Fruit fly (Drosophila melanogaster) whole organism, adult: ENCODE data around the gene Upf2.

Experiments
- CG11617 ChIP-seq: fragments of 200-800 bp; sonication (Bioruptor generic); optimal IDR thresholded peaks from 2 replicates; lab custom pipeline; 2017; ENCODE audit warnings: mild to moderate bottlenecking, missing biosample characterization, missing genetic modification reagents, missing genetic modification characterization
- CG12768 ChIP-seq: fragments of 200-800 bp; sonication (Bioruptor generic); optimal IDR thresholded peaks from 2 replicates; lab custom pipeline; 2017; ENCODE audit warnings: missing biosample characterization, missing genetic modification characterization, mild to moderate bottlenecking, moderate library complexity, missing genetic modification reagents
- CG14711 ChIP-seq: fragments of 200-800 bp; sonication (Bioruptor generic); optimal IDR thresholded peaks from 2 replicates; lab custom pipeline; 2018; ENCODE audit warnings: missing biosample characterization, mild to moderate bottlenecking, missing genetic modification characterization, moderate library complexity
- CG1620 ChIP-seq: fragments of 200-800 bp; sonication (Bioruptor generic); optimal IDR thresholded peaks from 2 replicates; lab custom pipeline; 2016; ENCODE audit warnings: missing biosample characterization, missing genetic modification characterization
- CG33017 ChIP-seq: fragments of 200-800 bp; sonication (Bioruptor generic); optimal IDR thresholded peaks from 2 replicates; lab custom pipeline; 2018; ENCODE audit warnings: missing biosample characterization, mild to moderate bottlenecking, missing genetic modification characterization, moderate library complexity
- CG5204 ChIP-seq: fragments of 200-800 bp; sonication (Bioruptor generic); optimal IDR thresholded peaks from 2 replicates; lab custom pipeline; 2016; ENCODE audit warnings: missing biosample characterization, missing genetic modification characterization
- CG7045 ChIP-seq: fragments of 200-800 bp; sonication (Bioruptor generic); optimal IDR thresholded peaks from 2 replicates; lab custom pipeline; 2017; ENCODE audit warnings: missing biosample characterization, mild to moderate bottlenecking, missing genetic modification characterization
- CG7101 ChIP-seq: fragments of 200-800 bp; sonication (Bioruptor generic); optimal IDR thresholded peaks from 2 replicates; lab custom pipeline; 2018; ENCODE audit warnings: missing biosample characterization, mild to moderate bottlenecking, missing genetic modification characterization, moderate library complexity
- Clk ChIP-seq: fragments of 200-800 bp; sonication (Bioruptor generic); optimal IDR thresholded peaks from 2 replicates; lab custom pipeline; 2017; ENCODE audit warnings: missing biosample characterization, missing genetic modification characterization
- Crg-1 ChIP-seq: fragments of 200-800 bp; sonication (Bioruptor generic); optimal IDR thresholded peaks from 2 replicates; lab custom pipeline; 2016; ENCODE audit warnings: missing biosample characterization, missing genetic modification characterization
- Hr96 ChIP-seq: fragments of 200-800 bp; sonication (Bioruptor generic); optimal IDR thresholded peaks from 2 replicates; lab custom pipeline; 2016; ENCODE audit warnings: missing biosample characterization, missing genetic modification characterization
- Mnt ChIP-seq: fragments of 200-800 bp; sonication (Bioruptor generic); optimal IDR thresholded peaks from 2 replicates; lab custom pipeline; 2016; ENCODE audit warnings: missing biosample characterization, mild to moderate bottlenecking, missing genetic modification characterization
- bab1 ChIP-seq: fragments of 200-800 bp; sonication (Bioruptor generic); optimal IDR thresholded peaks from 3 replicates; lab custom pipeline; 2019; ENCODE audit warnings: missing biosample characterization, mild to moderate bottlenecking, missing genetic modification characterization, moderate library complexity
- cic ChIP-seq: fragments of 200-800 bp; sonication (Bioruptor generic); optimal IDR thresholded peaks from 2 replicates; lab custom pipeline; 2017; ENCODE audit warnings: missing biosample characterization, mild to moderate bottlenecking, missing genetic modification characterization, moderate library complexity
- cnc ChIP-seq, 2 experiments: fragments of >200 bp; optimal IDR thresholded peaks; 2 replicates each; lab custom pipeline; 2017
- kay ChIP-seq: fragments of 200-800 bp; sonication (Bioruptor generic); peaks from one replicate; lab custom pipeline; 2016; ENCODE audit warnings: missing biosample characterization, missing genetic modification characterization, borderline replicate concordance
- ovo ChIP-seq: fragments of 200-800 bp; sonication (Bioruptor generic); optimal IDR thresholded peaks from 2 replicates; lab custom pipeline; 2016; ENCODE audit warnings: missing biosample characterization, missing genetic modification characterization
- pad ChIP-seq: fragments of 200-800 bp; sonication (Bioruptor generic); optimal IDR thresholded peaks from 3 replicates; lab custom pipeline; 2017; ENCODE audit warnings: missing biosample characterization, missing genetic modification characterization, mild to moderate bottlenecking, moderate library complexity, missing genetic modification reagents
- tj ChIP-seq: fragments of 200-800 bp; sonication (Bioruptor generic); optimal IDR thresholded peaks from 3 replicates; lab custom pipeline; 2017; ENCODE audit warnings: missing biosample characterization, mild to moderate bottlenecking, missing genetic modification characterization, moderate library complexity
- toe ChIP-seq: fragments of 200-800 bp; sonication (Bioruptor generic); optimal IDR thresholded peaks from 2 replicates; lab custom pipeline; 2016; ENCODE audit warnings: missing biosample characterization, missing genetic modification characterization

The Upf2 gene

DNA sequence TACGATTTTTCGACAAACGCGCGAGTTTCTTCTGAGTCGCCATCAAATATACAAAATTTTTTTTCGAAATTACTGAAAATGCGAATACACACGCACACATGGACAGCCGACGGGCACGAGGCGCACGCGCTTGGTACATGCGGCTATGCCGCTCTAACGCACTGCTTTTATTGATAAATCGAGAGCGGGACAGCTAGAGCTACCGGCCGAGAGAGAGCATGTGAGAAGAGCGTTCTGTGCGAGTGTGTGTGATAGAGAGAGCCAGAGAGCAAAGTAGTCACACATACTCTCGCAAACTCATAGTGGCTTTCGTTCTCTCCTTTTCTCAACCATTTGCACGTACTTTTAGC, 14.4 kb downstream of the Upf2 start:
- TF ChIP-seq CG7045 (GFP tag; lab: Kevin White, UChicago): no peak
- TF ChIP-seq Mnt: peak; percentile 97
- peak; percentile 24 for TF ChIP-seq tj (GFP tag; lab: Kevin White, UChicago)
- TF ChIP-seq cic (GFP tag; lab: Kevin White, UChicago): peak; percentile 69
- peak; percentile 78 for TF ChIP-seq pad (GFP tag; lab: Kevin White, UChicago)
- no peak for TF ChIP-seq Hr96 (GFP tag; lab: Kevin White, UChicago)
- no peak for TF ChIP-seq toe (GFP tag; lab: Kevin White, UChicago)
- TF ChIP-seq kay (GFP tag; lab: Kevin White, UChicago): peak; percentile 56
- TF ChIP-seq cnc (optimal IDR thresholded peaks at IDR 0.05; lab: Kevin White, UChicago): no peak
- TF ChIP-seq CG14711 (tag; lab: Kevin White, UChicago): no peak
- no peak for TF ChIP-seq Crg-1 (GFP tag; lab: Kevin White, UChicago)
- TF ChIP-seq CG5204: no peak
- TF ChIP-seq CG33017 (tag; lab: Kevin White, UChicago): no peak

DNA sequence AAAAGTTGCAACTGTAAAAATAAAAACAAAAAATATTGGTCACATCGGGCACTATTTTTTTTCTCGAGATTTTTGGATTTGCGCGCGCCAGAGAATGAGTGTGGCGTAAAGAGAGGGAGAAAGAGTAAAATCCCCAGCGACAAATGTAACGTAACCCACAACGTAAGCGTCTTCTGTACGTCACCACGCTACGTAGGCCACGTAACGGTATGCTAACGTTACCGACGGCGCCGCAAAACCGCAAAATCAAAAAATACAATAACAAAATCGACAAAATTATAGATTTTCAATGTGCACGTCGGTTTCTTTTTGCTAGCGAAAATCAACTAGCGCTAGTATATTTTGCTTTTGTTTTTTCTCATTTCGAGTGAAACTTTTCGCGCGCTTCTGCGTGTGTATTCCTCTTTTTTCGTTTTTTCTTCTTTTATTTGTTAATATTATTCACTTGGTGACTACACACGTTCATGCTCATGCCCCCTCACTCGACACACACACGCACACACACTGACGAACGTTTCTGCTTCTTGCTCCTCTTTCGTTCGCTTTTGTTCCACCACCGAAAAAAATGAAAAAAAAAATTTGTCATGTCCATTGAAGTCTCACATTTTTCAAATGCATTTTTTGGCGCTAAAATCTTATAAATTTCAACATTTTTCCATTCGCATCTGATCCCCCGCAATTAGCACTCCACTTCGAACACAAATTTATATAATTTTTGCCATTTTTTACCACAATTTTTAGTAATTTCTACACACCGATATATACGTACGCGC, 14.9 kb downstream of the Upf2 start:
- no peak for TF ChIP-seq CG33017 (tag; lab: Kevin White, UChicago)
- TF ChIP-seq kay (GFP tag; lab: Kevin White, UChicago): peak; percentile 87
- peak; percentile 35 for TF ChIP-seq tj (GFP tag; lab: Kevin White, UChicago)
- TF ChIP-seq ovo (GFP tag; lab: Kevin White, UChicago): peak; percentile 36

DNA sequence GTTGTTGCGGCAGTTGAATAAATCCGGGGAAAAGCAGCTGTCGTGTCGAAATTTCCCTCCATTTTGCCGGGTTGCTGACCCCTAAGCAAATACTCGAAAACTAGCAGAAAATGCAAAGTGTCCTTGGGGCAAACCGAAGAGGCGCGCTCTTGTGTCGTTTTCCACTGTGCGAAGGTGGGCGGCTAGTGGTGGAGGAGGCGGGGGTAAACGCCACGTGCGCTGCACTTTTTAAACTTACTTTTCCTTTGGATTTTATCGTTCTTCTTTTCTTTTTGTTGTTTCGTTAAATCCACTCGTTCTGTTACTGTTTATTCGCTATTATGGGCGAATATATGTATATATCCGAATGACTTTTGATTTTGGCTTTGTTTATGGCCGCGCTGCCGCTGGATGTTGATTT, 15.6 kb downstream of the Upf2 start:
- TF ChIP-seq kay (GFP tag; lab: Kevin White, UChicago) (no peak), CG5204 (no peak), Mnt (peak; percentile 78)

DNA sequence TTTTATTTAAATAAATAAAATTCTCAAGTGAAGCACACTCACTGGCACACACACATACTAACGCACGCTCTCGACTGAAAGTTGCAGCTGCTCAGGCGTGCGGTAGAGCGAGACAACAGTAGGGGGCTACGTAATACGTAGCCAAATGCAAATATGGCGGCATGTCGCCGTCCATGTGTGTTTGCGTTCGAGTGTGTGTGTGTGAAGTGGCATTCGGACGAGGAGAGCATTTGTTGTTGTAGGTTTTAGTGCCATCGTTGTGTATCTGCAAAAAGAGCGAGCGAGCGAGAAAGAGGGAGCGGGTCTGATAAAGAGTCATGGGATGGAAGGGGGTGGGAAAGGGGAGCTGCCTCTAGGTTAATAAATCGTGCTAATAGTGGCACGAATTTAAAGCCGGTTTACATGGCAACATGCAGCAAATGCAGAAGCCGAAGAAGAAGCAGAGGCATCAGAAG, 16.8 kb downstream of the Upf2 start:
- TF ChIP-seq toe (GFP tag; lab: Kevin White, UChicago): no peak
- no peak for TF ChIP-seq ovo (GFP tag; lab: Kevin White, UChicago)
- no peak for TF ChIP-seq CG14711 (tag; lab: Kevin White, UChicago)
- no peak for TF ChIP-seq Clk (GFP tag; lab: Kevin White, UChicago)
- TF ChIP-seq kay (GFP tag; lab: Kevin White, UChicago): peak; percentile 93
- TF ChIP-seq CG12768 (GFP tag; lab: Kevin White, UChicago): peak; percentile 0
- no peak for TF ChIP-seq CG33017 (tag; lab: Kevin White, UChicago)
- no peak for TF ChIP-seq Hr96 (GFP tag; lab: Kevin White, UChicago)
- no peak for TF ChIP-seq CG1620 (GFP tag; lab: Kevin White, UChicago)
- TF ChIP-seq CG7101 (tag; lab: Kevin White, UChicago): peak; percentile 11
- peak; percentile 59 for TF ChIP-seq tj (GFP tag; lab: Kevin White, UChicago)
- TF ChIP-seq CG7045 (GFP tag; lab: Kevin White, UChicago): no peak
- TF ChIP-seq cic (GFP tag; lab: Kevin White, UChicago): peak; percentile 81
- TF ChIP-seq pad (GFP tag; lab: Kevin White, UChicago): peak; percentile 65
- no peak for TF ChIP-seq Crg-1 (GFP tag; lab: Kevin White, UChicago)
- TF ChIP-seq bab1 (GFP tag; lab: Kevin White, UChicago): peak; percentile 4
- peak; percentile 9 for TF ChIP-seq CG11617 (GFP tag; lab: Kevin White, UChicago)
- peak; percentile 92 for TF ChIP-seq Mnt
- TF ChIP-seq CG5204: no peak
- no peak for TF ChIP-seq cnc (optimal IDR thresholded peaks at IDR 0.05; lab: Kevin White, UChicago)

- no peak for TF ChIP-seq CG33017 (tag; lab: Kevin White, UChicago)
- no peak for TF ChIP-seq toe (GFP tag; lab: Kevin White, UChicago)
- TF ChIP-seq Hr96 (GFP tag; lab: Kevin White, UChicago): peak; percentile 10
- TF ChIP-seq Crg-1 (GFP tag; lab: Kevin White, UChicago): no peak
- peak; percentile 25 for TF ChIP-seq kay (GFP tag; lab: Kevin White, UChicago)
- TF ChIP-seq bab1 (GFP tag; lab: Kevin White, UChicago): no peak
- TF ChIP-seq CG12768 (GFP tag; lab: Kevin White, UChicago): no peak
Observed at dm6 chrX:8057837-8058445, 17.3 kb downstream of the Upf2 start.

- peak; percentile 77 for TF ChIP-seq tj (GFP tag; lab: Kevin White, UChicago)
- TF ChIP-seq CG33017 (tag; lab: Kevin White, UChicago): no peak
- TF ChIP-seq ovo (GFP tag; lab: Kevin White, UChicago): peak; percentile 68
- TF ChIP-seq CG14711 (tag; lab: Kevin White, UChicago): peak; percentile 44
- TF ChIP-seq pad (GFP tag; lab: Kevin White, UChicago): peak; percentile 34
- TF ChIP-seq Hr96 (GFP tag; lab: Kevin White, UChicago): peak; percentile 62
- TF ChIP-seq Mnt: no peak
- TF ChIP-seq CG12768 (GFP tag; lab: Kevin White, UChicago): peak; percentile 6
- no peak for TF ChIP-seq bab1 (GFP tag; lab: Kevin White, UChicago)
- TF ChIP-seq CG11617 (GFP tag; lab: Kevin White, UChicago): peak; percentile 76
- peak; percentile 43 for TF ChIP-seq CG7045 (GFP tag; lab: Kevin White, UChicago)
- peak; percentile 63 for TF ChIP-seq CG5204
- no peak for TF ChIP-seq Clk (GFP tag; lab: Kevin White, UChicago)
- peak; percentile 33 for TF ChIP-seq CG1620 (GFP tag; lab: Kevin White, UChicago)
- peak; percentile 72 for TF ChIP-seq CG7101 (tag; lab: Kevin White, UChicago)
- peak; percentile 67 for TF ChIP-seq Crg-1 (GFP tag; lab: Kevin White, UChicago)
- TF ChIP-seq toe (GFP tag; lab: Kevin White, UChicago): peak; percentile 48
- TF ChIP-seq cnc (optimal IDR thresholded peaks at IDR 0.05; lab: Kevin White, UChicago): no peak
Observed at dm6 chrX:8057299-8057730, 18.0 kb downstream of the Upf2 start.
